Fruit fly (Drosophila melanogaster): Measurements from ENCODE around the gene mura.

The mura gene

dm6 chr3R:9559413-9560014 is 7.9 kb upstream of the mura start, which contains the start of the genes AP-1mu and MBD-like (continued):
- TF ChIP-seq CG8290 (GFP tag; optimal IDR thresholded peaks at IDR 0.05) (peak; percentile 58), CG8290 (tag; optimal IDR thresholded peaks at IDR 0.05) (no peak), CG10366 (GFP tag; IDR thresholded peaks at IDR 0.05) (peak; percentile 35; the same call in 1 of the 2 replicates), onecut (GFP tag; IDR thresholded peaks at IDR 0.05) (peak; percentile 7; the same call in 1 of the 2 replicates), nmo (GFP tag; optimal IDR thresholded peaks at IDR 0.05) (peak; percentile 74), HHEX (GFP tag; optimal IDR thresholded peaks at IDR 0.05) (peak; percentile 45), klu (GFP tag; IDR thresholded peaks at IDR 0.05) (peak; percentile 41; the same call in 1 of the 2 replicates), CG2202 (tag; optimal IDR thresholded peaks at IDR 0.05) (peak; percentile 37), Dp (GFP tag; optimal IDR thresholded peaks at IDR 0.05) (peak; percentile 28), CG10267 (tag; optimal IDR thresholded peaks at IDR 0.05) (peak; percentile 97), NC2β (GFP tag; optimal IDR thresholded peaks at IDR 0.05) (peak; percentile 76), CG31388 (GFP tag; optimal IDR thresholded peaks at IDR 0.05) (peak; percentile 2), CG4282 (GFP tag; optimal IDR thresholded peaks at IDR 0.05) (no peak), NFAT (GFP tag; IDR thresholded peaks at IDR 0.05) (no peak), CG12104 (GFP tag; optimal IDR thresholded peaks at IDR 0.05) (peak; percentile 71), Dll (GFP tag; IDR thresholded peaks at IDR 0.05; ENCODE audit: partially characterized antibody) (peak; percentile 61; the same call in 1 of the 4 replicates), YL-1 (GFP tag; optimal IDR thresholded peaks at IDR 0.05) (peak; percentile 83), Opbp (GFP tag; IDR thresholded peaks at IDR 0.05; ENCODE audit: partially characterized antibody) (no peak), CG32772 (GFP tag; IDR thresholded peaks at IDR 0.05) (peak; percentile 64), inv (GFP tag; IDR thresholded peaks at IDR 0.05; ENCODE audit: partially characterized antibody) (0 out of 2 replicates have a peak, but pooled peaks have one; percentile 13), CG16813 (GFP tag; IDR thresholded peaks at IDR 0.05; ENCODE audit: partially characterized antibody) (peak; percentile 42; the same call in 1 of the 3 replicates), wdn (GFP tag; IDR thresholded peaks at IDR 0.05) (no peak), peb (GFP tag; IDR thresholded peaks at IDR 0.05) (0 out of 2 replicates have a peak, but pooled peaks have one; percentile 41), slp2 (GFP tag; optimal IDR thresholded peaks at IDR 0.05) (peak; percentile 56), E2f1 (GFP tag; IDR thresholded peaks at IDR 0.05) (peak; percentile 51), B-H2 (GFP tag; optimal IDR thresholded peaks at IDR 0.05) (peak; percentile 71), Xbp1 (GFP tag; optimal IDR thresholded peaks at IDR 0.05) (peak; percentile 73), CG3838 (GFP tag; optimal IDR thresholded peaks at IDR 0.05) (no peak), Dref (GFP tag; IDR thresholded peaks at IDR 0.05) (0 out of 2 replicates have a peak, but pooled peaks have one; percentile 37), CG15696 (tag; optimal IDR thresholded peaks at IDR 0.05) (peak; percentile 57), chm (GFP tag; IDR thresholded peaks at IDR 0.05) (0 out of 2 replicates have a peak, but pooled peaks have one; percentile 34), bowl (GFP tag; IDR thresholded peaks at IDR 0.05) (no peak), CG17328 (GFP tag; IDR thresholded peaks at IDR 0.05) (no peak), mld (GFP tag; IDR thresholded peaks at IDR 0.05; ENCODE audit: partially characterized antibody) (0 out of 3 replicates have a peak, but pooled peaks have one; percentile 17), kah (GFP tag; optimal IDR thresholded peaks at IDR 0.05) (no peak), CG8924 (tag; optimal IDR thresholded peaks at IDR 0.05) (peak; percentile 63), D19B (GFP tag; optimal IDR thresholded peaks at IDR 0.05) (no peak), Lpt (GFP tag; optimal IDR thresholded peaks at IDR 0.05) (no peak), lab (GFP tag; optimal IDR thresholded peaks at IDR 0.05) (peak; percentile 61), Ssrp (tag; optimal IDR thresholded peaks at IDR 0.05) (peak; percentile 54), CG12391 (tag; optimal IDR thresholded peaks at IDR 0.05) (peak; percentile 79), Hsf (GFP tag; optimal IDR thresholded peaks at IDR 0.05) (peak; percentile 77), CG10431 (GFP tag; optimal IDR thresholded peaks at IDR 0.05) (peak; percentile 3), CG13287 (GFP tag; IDR thresholded peaks at IDR 0.05; ENCODE audit: partially characterized antibody) (peak; percentile 55; the same call in 1 of the 2 replicates), HLH4C (GFP tag; IDR thresholded peaks at IDR 0.05; ENCODE audit: partially characterized antibody) (no peak), CG1603 (tag; optimal IDR thresholded peaks at IDR 0.05) (peak; percentile 59), al (GFP tag; IDR thresholded peaks at IDR 0.05) (peak; percentile 55), Jarid2 (GFP tag; optimal IDR thresholded peaks at IDR 0.05) (no peak), NK7.1 (GFP tag; optimal IDR thresholded peaks at IDR 0.05) (no peak)
